Worm (Caenorhabditis elegans) whole organism, L1 larva: ENCODE measurements around the gene acs-2.

ENCODE experiments used
- aha-1 ChIP-seq: fragments of 150-350 bp; optimal IDR thresholded peaks from 2 replicates; lab custom pipeline; 2014; ENCODE audit warnings: missing biosample characterization, missing genetic modification characterization
- ama-1 ChIP-seq: fragments of 150-350 bp; optimal IDR thresholded peaks from 2 replicates; lab custom pipeline; 2014
- elt-2 ChIP-seq: sonication (generic microtip); optimal IDR thresholded peaks from 2 replicates; lab custom pipeline; 2016; ENCODE audit warnings: missing genetic modification characterization, mild to moderate bottlenecking, inconsistent platforms, missing compliant biosample characterization, missing genetic modification reagents
- jun-1 ChIP-seq: fragments of 150-350 bp; optimal IDR thresholded peaks from 2 replicates; lab custom pipeline; 2014; ENCODE audit warnings: missing biosample characterization, missing genetic modification reagents, missing genetic modification characterization
- lin-14 ChIP-seq: fragments of 200-800 bp; sonication (Bioruptor generic); optimal IDR thresholded peaks from 2 replicates; lab custom pipeline; 2018; ENCODE audit warnings: mild to moderate bottlenecking, missing genetic modification characterization, moderate library complexity, missing compliant biosample characterization
- lin-15B ChIP-seq: fragments of 150-350 bp; sonication (generic microtip); optimal IDR thresholded peaks from 3 replicates; lab custom pipeline; 2014; ENCODE audit warnings: missing biosample characterization, missing genetic modification characterization
- nhr-237 ChIP-seq: fragments of 150-350 bp; optimal IDR thresholded peaks from 2 replicates; lab custom pipeline; 2014; ENCODE audit warnings: missing biosample characterization, missing genetic modification characterization
- nhr-28 ChIP-seq: fragments of 150-350 bp; optimal IDR thresholded peaks from 2 replicates; lab custom pipeline; 2014; ENCODE audit warnings: missing biosample characterization, missing genetic modification characterization
- nhr-85 ChIP-seq: sonication (generic microtip); peaks from one replicate; lab custom pipeline; 2016; ENCODE audit warnings: missing genetic modification characterization, inconsistent platforms, missing compliant biosample characterization
- zag-1 ChIP-seq: fragments of 150-350 bp; optimal IDR thresholded peaks from 2 replicates; lab custom pipeline; 2014; ENCODE audit warnings: missing biosample characterization, missing genetic modification characterization
- ztf-11 ChIP-seq, 2 experiments: sonication (generic microtip); optimal IDR thresholded peaks; 2 replicates each; lab custom pipeline; 2016 to 2017; ENCODE audit warnings: missing genetic modification characterization in 2 of 2, missing biosample characterization in 1 of 2, missing compliant biosample characterization in 1 of 2

ce11 chrV:15614534-15614933, 47.3 kb downstream of the acs-2 start:
- no peak for TF ChIP-seq zag-1 (tag; lab: Kevin White, UChicago)
- TF ChIP-seq nhr-85 (tag; lab: Kevin White, UChicago), result no peak
- TF ChIP-seq ama-1 (lab: Kevin White, UChicago), result no peak
- TF ChIP-seq ztf-11 (tag; optimal IDR thresholded peaks at IDR 0.05; lab: Kevin White, UChicago), result no peak
- no peak for TF ChIP-seq elt-2 (tag; lab: Kevin White, UChicago)
- TF ChIP-seq aha-1 (tag; lab: Kevin White, UChicago), result no peak
- TF ChIP-seq nhr-28, result no peak
- no peak for TF ChIP-seq lin-14 (GFP tag; lab: Kevin White, UChicago)
- no peak for TF ChIP-seq jun-1 (tag; lab: Kevin White, UChicago)
- no peak for TF ChIP-seq nhr-237 (tag; lab: Kevin White, UChicago)
- no peak for TF ChIP-seq lin-15B (tag; lab: Kevin White, UChicago)
